Worm (Caenorhabditis elegans) whole organism, early embryonic: Measurements from ENCODE around the gene esyt-2.

Source experiments
- F13C5.2 ChIP-seq: sonication (generic microtip); optimal IDR thresholded peaks from 2 replicates; lab custom pipeline; 2017; ENCODE audit warnings: mild to moderate bottlenecking, missing genetic modification characterization, inconsistent platforms, missing compliant biosample characterization
- aly-1 ChIP-seq: sonication (generic microtip); optimal IDR thresholded peaks from 2 replicates; lab custom pipeline; 2016; ENCODE audit warnings: missing genetic modification characterization, missing compliant biosample characterization
- ama-1 ChIP-seq: fragments of 150-350 bp; optimal IDR thresholded peaks from 2 replicates; lab custom pipeline; 2014
- ceh-13 ChIP-seq: fragments of 200-800 bp; sonication (Bioruptor generic); optimal IDR thresholded peaks from 2 replicates; lab custom pipeline; 2018; ENCODE audit warnings: mild to moderate bottlenecking, missing genetic modification characterization, missing compliant biosample characterization
- ceh-36 ChIP-seq: sonication (generic microtip); optimal IDR thresholded peaks from 2 replicates; lab custom pipeline; 2016; ENCODE audit warnings: missing genetic modification characterization, inconsistent platforms, missing compliant biosample characterization
- ets-7 ChIP-seq: sonication (generic microtip); optimal IDR thresholded peaks from 2 replicates; lab custom pipeline; 2016; ENCODE audit warnings: missing genotype, missing genetic modification characterization, missing compliant biosample characterization
- flt-1 ChIP-seq: fragments of 200-800 bp; sonication (Bioruptor generic); IDR thresholded peaks from 2 replicates; pipeline ENCODE4 v1.3.6; 2022; ENCODE audit warnings: missing genetic modification characterization, missing compliant biosample characterization
- hmg-4 ChIP-seq: fragments of 200-800 bp; sonication (Bioruptor generic); optimal IDR thresholded peaks from 2 replicates; lab custom pipeline; 2018; ENCODE audit warnings: mild to moderate bottlenecking, missing genetic modification characterization, missing compliant biosample characterization
- pes-1 ChIP-seq: fragments of 200-800 bp; sonication (Bioruptor generic); IDR thresholded peaks from 2 replicates; pipeline ENCODE4 v1.3.6; 2022; ENCODE audit warnings: missing genetic modification reagents, missing genetic modification characterization, missing compliant biosample characterization
- sea-1 ChIP-seq: fragments of 200-800 bp; sonication (Bioruptor generic); conservative IDR thresholded peaks from 2 replicates; pipeline ENCODE4 v1.3.6; 2022; ENCODE audit warnings: missing genetic modification characterization, missing compliant biosample characterization
- tbx-37 ChIP-seq: fragments of 200-800 bp; sonication (Bioruptor generic); conservative IDR thresholded peaks from 2 replicates; pipeline ENCODE4 v1.3.6; 2022; ENCODE audit warnings: missing genetic modification reagents, missing genetic modification characterization, missing compliant biosample characterization
- tra-4 ChIP-seq: sonication (generic microtip); optimal IDR thresholded peaks from 2 replicates; lab custom pipeline; 2017; ENCODE audit warnings: missing genetic modification characterization, missing compliant biosample characterization

ce11 chrIII:6183118-6183517, 47.7 kb downstream of the esyt-2 start, which contains the start of gene nas-28:
- TF ChIP-seq flt-1 (GFP tag; lab: Robert Waterston, UW) (no peak), pes-1 (GFP tag; lab: Robert Waterston, UW) (no peak), sea-1 (GFP tag; lab: Robert Waterston, UW) (no peak), ceh-13 (no peak), tbx-37 (GFP tag; lab: Robert Waterston, UW) (no peak), aly-1 (no peak), ama-1 (lab: Kevin White, UChicago) (no peak), ets-7 (tag; lab: Kevin White, UChicago) (no peak), tra-4 (no peak), hmg-4 (no peak), F13C5.2 (tag; lab: Kevin White, UChicago) (no peak), ceh-36 (tag; lab: Kevin White, UChicago) (no peak)
